Worm (Caenorhabditis elegans) whole organism, young adult: ENCODE measurements around the gene Y54F10AR.1.

Experiments used
- F55B11.4 ChIP-seq: sonication (generic microtip); optimal IDR thresholded peaks from 2 replicates; lab custom pipeline; 2016; ENCODE audit warnings: missing compliant biosample characterization, missing genetic modification characterization, borderline replicate concordance; ENCODE audit not compliant: insufficient read depth
- pha-4 ChIP-seq: fragments of 150-350 bp; sonication (generic microtip); optimal IDR thresholded peaks from 2 replicates; lab custom pipeline; 2014; ENCODE audit warnings: missing biosample characterization, missing genetic modification reagents, missing genetic modification characterization
- zim-3 ChIP-seq: sonication (generic microtip); optimal IDR thresholded peaks from 2 replicates; lab custom pipeline; 2017; ENCODE audit warnings: mild to moderate bottlenecking, missing genetic modification characterization, moderate library complexity, missing compliant biosample characterization

DNA sequence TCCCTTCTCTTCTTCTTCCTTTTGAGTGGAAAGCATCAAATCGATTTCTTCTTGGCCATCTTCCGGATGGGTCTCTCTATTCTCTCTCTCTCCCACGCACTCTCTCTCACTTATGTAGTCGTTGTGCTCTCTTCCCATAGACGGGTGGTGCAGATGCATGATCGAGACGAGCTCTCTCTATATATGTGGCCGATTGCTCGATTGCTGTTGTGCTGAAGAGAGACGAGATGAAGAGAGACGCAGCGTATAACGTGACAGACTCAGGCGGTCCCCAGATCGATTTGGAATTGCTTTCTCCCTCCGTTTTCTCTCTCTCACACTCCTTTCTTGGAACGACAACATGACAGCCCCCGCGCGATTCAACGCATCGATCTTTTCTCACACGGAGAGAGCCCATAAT, 42.8 kb downstream of the Y54F10AR.1 start:
- TF ChIP-seq F55B11.4 (tag; lab: Kevin White, UChicago) (no peak), pha-4 (tag; lab: Kevin White, UChicago) (no peak), zim-3 (no peak)
